Worm (Caenorhabditis elegans): ENCODE results near the gene ZK250.13.

ce11 chrII:1905104-1905503 is 34.4 kb downstream of the ZK250.13 start, which contains the start of gene math-22:
- TF ChIP-seq lin-39 (tag; optimal IDR thresholded peaks at IDR 0.05) (no peak), R02D3.7 (tag; optimal IDR thresholded peaks at IDR 0.05) (no peak), unc-62 (GFP tag; optimal IDR thresholded peaks at IDR 0.05) (no peak), fos-1 (tag; optimal IDR thresholded peaks at IDR 0.05) (no peak), nhr-237 (tag; optimal IDR thresholded peaks at IDR 0.05) (no peak), eor-1 (tag; optimal IDR thresholded peaks at IDR 0.05) (no peak), nhr-76 (tag; optimal IDR thresholded peaks at IDR 0.05) (no peak), fkh-10 (GFP tag; optimal IDR thresholded peaks at IDR 0.05) (no peak), hmg-11 (tag; optimal IDR thresholded peaks at IDR 0.05) (no peak)
